Worm (Caenorhabditis elegans): Measurements from ENCODE around the gene sftb-6.

DNA sequence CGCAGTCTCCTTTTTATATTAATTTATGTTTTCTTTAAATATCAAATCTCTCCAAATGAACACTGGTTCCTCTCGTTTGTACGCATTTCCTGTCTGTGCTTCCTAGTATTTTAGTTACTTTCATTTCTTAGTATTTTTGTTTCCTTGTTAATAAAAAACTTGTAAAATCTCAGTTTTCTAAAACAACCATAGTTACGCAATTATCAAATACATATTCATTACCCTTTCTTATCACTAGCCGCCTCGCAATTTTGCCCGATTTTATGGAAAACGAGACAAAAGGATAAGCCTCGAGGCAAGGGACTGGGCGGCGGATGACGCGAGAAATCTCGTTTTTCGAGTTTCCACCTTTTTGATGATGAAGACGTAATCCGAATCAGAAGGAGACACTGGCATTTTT lies 13.1 kb downstream of the sftb-6 start, which contains the start of gene C50D2.1:
- TF ChIP-seq F52B5.7 (tag; optimal IDR thresholded peaks at IDR 0.05) (no peak), rpc-1 (optimal IDR thresholded peaks at IDR 0.05) (no peak), rpc-1 (tag; optimal IDR thresholded peaks at IDR 0.05) (no peak), unc-62 (GFP tag; optimal IDR thresholded peaks at IDR 0.05) (no peak), ztf-3 (GFP tag; optimal IDR thresholded peaks at IDR 0.05) (no peak), pha-4 (tag; optimal IDR thresholded peaks at IDR 0.05) (no peak), madf-8 (GFP tag; conservative IDR thresholded peaks at IDR 0.05) (no peak), sdz-38 (tag; optimal IDR thresholded peaks at IDR 0.05) (no peak), snpc-1.1 (tag; optimal IDR thresholded peaks at IDR 0.05; ENCODE audit: insufficient read depth) (no peak), ceh-91 (GFP tag; IDR thresholded peaks at IDR 0.05) (no peak), lin-35 (GFP tag; optimal IDR thresholded peaks at IDR 0.05) (no peak), rcor-1 (GFP tag; IDR thresholded peaks at IDR 0.05) (no peak)

Data from whole organism, young adult.